Worm (Caenorhabditis elegans) whole organism, midembryonic: Measurements from ENCODE around the gene M142.5.

Experiments used
- klf-2 ChIP-seq: fragments of 200-800 bp; sonication (Bioruptor generic); conservative IDR thresholded peaks from 2 replicates; pipeline ENCODE4 v1.3.6; 2022; ENCODE audit warnings: missing genetic modification reagents, missing genetic modification characterization, missing compliant biosample characterization
- ztf-29 ChIP-seq: fragments of 200-800 bp; sonication (Bioruptor generic); IDR thresholded peaks from 2 replicates; pipeline ENCODE4 v1.3.6; 2022; ENCODE audit warnings: missing genetic modification reagents, missing genetic modification characterization, missing compliant biosample characterization

DNA sequence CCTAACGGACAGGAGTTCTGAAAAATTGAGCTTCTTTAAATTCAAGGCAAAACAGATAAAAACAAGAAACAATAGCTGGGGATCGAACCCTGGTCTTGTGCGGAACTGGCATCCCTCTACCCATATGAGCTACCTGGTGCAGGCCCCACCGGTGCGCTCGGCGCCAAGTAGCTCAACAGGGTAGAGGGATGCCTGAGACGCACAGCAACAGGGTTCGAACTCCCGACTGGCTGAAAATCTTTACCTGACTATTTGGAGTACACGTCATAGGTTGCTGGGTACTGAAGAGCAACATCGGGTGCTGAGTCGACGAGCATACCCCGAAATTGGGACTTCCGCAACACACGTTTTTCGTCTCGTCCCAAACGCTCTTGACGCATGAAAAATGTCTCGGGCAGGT lies 31.9 kb downstream of the M142.5 start:
- TF ChIP-seq klf-2 (GFP tag; lab: Robert Waterston, UW) (no peak), ztf-29 (GFP tag; lab: Robert Waterston, UW) (no peak)
